Worm (Caenorhabditis elegans) whole organism, young adult: ENCODE data around the gene F10C2.7.
A peak's percentile ranks its signal among the peaks of the same experiment; 100 is the strongest.

ENCODE experiments used
- C17E4.6 ChIP-seq: fragments of 200-800 bp; sonication (Bioruptor generic); IDR thresholded peaks from 2 replicates; pipeline ENCODE4 v1.3.6; 2022; ENCODE audit warnings: missing genetic modification reagents, missing genetic modification characterization, missing compliant biosample characterization
- D2030.7 ChIP-seq: fragments of 200-800 bp; sonication (Bioruptor generic); IDR thresholded peaks from 2 replicates; pipeline ENCODE4 v1.3.6; 2022; ENCODE audit warnings: missing genetic modification reagents, missing genetic modification characterization, missing compliant biosample characterization
- F22D6.2 ChIP-seq: sonication (generic microtip); optimal IDR thresholded peaks from 2 replicates; lab custom pipeline; 2016; ENCODE audit warnings: mild to moderate bottlenecking, missing genetic modification characterization, missing compliant biosample characterization
- F23B12.7 ChIP-seq: sonication (generic microtip); optimal IDR thresholded peaks from 2 replicates; lab custom pipeline; 2017; ENCODE audit warnings: missing genetic modification characterization, mild to moderate bottlenecking, missing compliant biosample characterization, antibody characterized with exemption, moderate library complexity; ENCODE audit not compliant: insufficient read depth
- F39B2.1 ChIP-seq: fragments of 200-800 bp; sonication (Bioruptor generic); IDR thresholded peaks from 2 replicates; pipeline ENCODE4 v1.3.6; 2022; ENCODE audit warnings: missing genetic modification reagents, missing genetic modification characterization, missing compliant biosample characterization
- F52B5.7 ChIP-seq: sonication (generic microtip); optimal IDR thresholded peaks from 2 replicates; lab custom pipeline; 2016; ENCODE audit warnings: mild to moderate bottlenecking, missing genetic modification characterization, missing compliant biosample characterization
- K11D2.4 ChIP-seq: fragments of 200-800 bp; sonication (Bioruptor generic); IDR thresholded peaks from 2 replicates; pipeline ENCODE4 v1.3.6; 2022; ENCODE audit warnings: missing genetic modification reagents, missing genetic modification characterization, missing compliant biosample characterization
- T26A5.8 ChIP-seq: sonication (generic microtip); optimal IDR thresholded peaks from 2 replicates; lab custom pipeline; 2016; ENCODE audit warnings: missing genetic modification characterization, missing compliant biosample characterization
- Y53F4B.3 ChIP-seq: fragments of 200-800 bp; sonication (Bioruptor generic); IDR thresholded peaks from 2 replicates; pipeline ENCODE4 v1.3.6; 2022; ENCODE audit warnings: missing genetic modification reagents, missing genetic modification characterization, missing compliant biosample characterization
- Y56A3A.18 ChIP-seq: fragments of 200-800 bp; sonication (Bioruptor generic); IDR thresholded peaks from 2 replicates; pipeline ENCODE4 v1.3.6; 2022; ENCODE audit warnings: missing genetic modification reagents, missing genetic modification characterization, missing compliant biosample characterization
- Y79H2A.3 ChIP-seq: fragments of 200-800 bp; sonication (Bioruptor generic); conservative IDR thresholded peaks from 2 replicates; pipeline ENCODE4 v1.3.6; 2022; ENCODE audit warnings: missing genetic modification reagents, missing genetic modification characterization, missing compliant biosample characterization
- akir-1 ChIP-seq: fragments of 200-800 bp; sonication (Bioruptor generic); optimal IDR thresholded peaks from 2 replicates; lab custom pipeline; 2018; ENCODE audit warnings: mild to moderate bottlenecking, missing genetic modification characterization, moderate library complexity, missing compliant biosample characterization
- ama-1 ChIP-seq, 3 experiments: fragments of 150-350 bp in 1 of 3; sonication (generic microtip) in 2 of 3; optimal IDR thresholded peaks; 2 replicates each; lab custom pipeline; 2014 to 2018; ENCODE audit warnings: missing biosample characterization in 2 of 3, missing genetic modification characterization in 2 of 3, missing genetic modification reagents in 2 of 3
- aptf-2 ChIP-seq: fragments of 200-800 bp; sonication (Bioruptor generic); conservative IDR thresholded peaks from 2 replicates; pipeline ENCODE4 v1.3.6; 2022; ENCODE audit warnings: missing genetic modification reagents, missing genetic modification characterization, missing compliant biosample characterization
- aptf-3 ChIP-seq: fragments of 200-800 bp; sonication (Bioruptor generic); IDR thresholded peaks from 2 replicates; pipeline ENCODE4 v1.3.6; 2022; ENCODE audit warnings: missing genetic modification characterization, missing compliant biosample characterization
- athp-1 ChIP-seq: sonication (generic microtip); optimal IDR thresholded peaks from 2 replicates; lab custom pipeline; 2017; ENCODE audit warnings: mild to moderate bottlenecking, missing genetic modification characterization, missing compliant biosample characterization
- attf-3 ChIP-seq: fragments of 200-800 bp; sonication (Bioruptor generic); conservative IDR thresholded peaks from 2 replicates; pipeline ENCODE4 v1.3.6; 2022; ENCODE audit warnings: missing genetic modification reagents, missing genetic modification characterization, missing compliant biosample characterization
- attf-5 ChIP-seq: fragments of 200-800 bp; sonication (Bioruptor generic); optimal IDR thresholded peaks from 2 replicates; lab custom pipeline; 2018; ENCODE audit warnings: mild to moderate bottlenecking, missing genetic modification characterization, missing compliant biosample characterization
- bed-1 ChIP-seq: fragments of 200-800 bp; sonication (Bioruptor generic); IDR thresholded peaks from 2 replicates; pipeline ENCODE4 v1.3.6; 2022; ENCODE audit warnings: missing genetic modification reagents, missing genetic modification characterization, missing compliant biosample characterization
- bed-2 ChIP-seq: fragments of 200-800 bp; sonication (Bioruptor generic); IDR thresholded peaks from 2 replicates; pipeline ENCODE4 v1.3.6; 2022; ENCODE audit warnings: missing genetic modification reagents, missing genetic modification characterization, missing compliant biosample characterization
- ceh-40 ChIP-seq: fragments of 200-800 bp; sonication (Bioruptor generic); IDR thresholded peaks from 2 replicates; pipeline ENCODE4 v1.3.6; 2022; ENCODE audit warnings: missing genetic modification characterization, missing compliant biosample characterization
- ceh-58 ChIP-seq: fragments of 200-800 bp; sonication (Bioruptor generic); IDR thresholded peaks from 2 replicates; pipeline ENCODE4 v1.3.6; 2022; ENCODE audit warnings: missing genetic modification characterization, missing compliant biosample characterization
- egl-44 ChIP-seq: fragments of 200-800 bp; sonication (Bioruptor generic); IDR thresholded peaks from 2 replicates; pipeline ENCODE4 v1.3.6; 2022; ENCODE audit warnings: missing genetic modification reagents, missing genetic modification characterization, missing compliant biosample characterization
- ekl-4 ChIP-seq: fragments of 200-800 bp; sonication (Bioruptor generic); IDR thresholded peaks from 2 replicates; pipeline ENCODE4 v1.3.6; 2022; ENCODE audit warnings: missing genetic modification reagents, missing genetic modification characterization, missing compliant biosample characterization
- hmg-1.2 ChIP-seq: fragments of 200-800 bp; sonication (Bioruptor generic); IDR thresholded peaks from 2 replicates; pipeline ENCODE4 v1.3.6; 2022; ENCODE audit warnings: missing genetic modification reagents, missing genetic modification characterization, missing compliant biosample characterization
- hrde-1 ChIP-seq: sonication (generic microtip); optimal IDR thresholded peaks from 2 replicates; lab custom pipeline; 2016; ENCODE audit warnings: missing genetic modification characterization, mild to moderate bottlenecking, missing compliant biosample characterization, moderate library complexity, missing genotype, missing genetic modification reagents, borderline replicate concordance
- hsf-1 ChIP-seq: fragments of 200-800 bp; sonication (Bioruptor generic); IDR thresholded peaks from 2 replicates; pipeline ENCODE4 v1.3.6; 2022; ENCODE audit warnings: missing genetic modification reagents, missing genetic modification characterization, missing compliant biosample characterization
- let-526 ChIP-seq: fragments of 200-800 bp; sonication (Bioruptor generic); IDR thresholded peaks from 2 replicates; pipeline ENCODE4 v1.3.6; 2022; ENCODE audit warnings: missing genetic modification reagents, missing genetic modification characterization, missing compliant biosample characterization
- let-607 ChIP-seq, 2 experiments: fragments of 200-800 bp in 1 of 2; sonication (Bioruptor generic) in 1 of 2; sonication (generic microtip) in 1 of 2; optimal IDR thresholded peaks; 2 replicates each; lab custom pipeline; 2016 to 2018; ENCODE audit warnings: mild to moderate bottlenecking in 2 of 2, missing compliant biosample characterization in 2 of 2, missing genetic modification characterization in 2 of 2, moderate library complexity in 2 of 2, missing genotype in 1 of 2
- lsl-1 ChIP-seq: fragments of 200-800 bp; sonication (Bioruptor generic); optimal IDR thresholded peaks from 2 replicates; lab custom pipeline; 2018; ENCODE audit warnings: mild to moderate bottlenecking, missing genetic modification characterization, moderate library complexity, missing compliant biosample characterization
- madf-6 ChIP-seq: fragments of 200-800 bp; sonication (Bioruptor generic); IDR thresholded peaks from 2 replicates; pipeline ENCODE4 v1.3.6; 2022; ENCODE audit warnings: missing genetic modification reagents, missing genetic modification characterization, missing compliant biosample characterization
- madf-8 ChIP-seq: fragments of 200-800 bp; sonication (Bioruptor generic); conservative IDR thresholded peaks from 2 replicates; pipeline ENCODE4 v1.3.6; 2022; ENCODE audit warnings: missing genetic modification reagents, missing genetic modification characterization, missing compliant biosample characterization
- mcd-1 ChIP-seq: fragments of 200-800 bp; sonication (Bioruptor generic); IDR thresholded peaks from 2 replicates; pipeline ENCODE4 v1.3.6; 2022; ENCODE audit warnings: missing genetic modification reagents, missing genetic modification characterization, missing compliant biosample characterization
- nhr-179 ChIP-seq: sonication (generic microtip); optimal IDR thresholded peaks from 2 replicates; lab custom pipeline; 2016; ENCODE audit warnings: mild to moderate bottlenecking, missing genetic modification characterization, missing compliant biosample characterization
- nhr-90 ChIP-seq: sonication (generic microtip); optimal IDR thresholded peaks from 2 replicates; lab custom pipeline; 2016; ENCODE audit warnings: missing genotype, mild to moderate bottlenecking, missing genetic modification characterization, missing compliant biosample characterization
- pbrm-1 ChIP-seq: fragments of 200-800 bp; sonication (Bioruptor generic); IDR thresholded peaks from 2 replicates; pipeline ENCODE4 v1.3.6; 2022; ENCODE audit warnings: missing genetic modification reagents, missing genetic modification characterization, missing compliant biosample characterization
- pha-4 ChIP-seq: fragments of 150-350 bp; sonication (generic microtip); optimal IDR thresholded peaks from 2 replicates; lab custom pipeline; 2014; ENCODE audit warnings: missing biosample characterization, missing genetic modification reagents, missing genetic modification characterization
- rcor-1 ChIP-seq: fragments of 200-800 bp; sonication (Bioruptor generic); IDR thresholded peaks from 2 replicates; pipeline ENCODE4 v1.3.6; 2022; ENCODE audit warnings: missing genetic modification reagents, missing genetic modification characterization, missing compliant biosample characterization
- rec-8 ChIP-seq, 2 experiments: sonication (generic microtip); optimal IDR thresholded peaks; 2 replicates each; lab custom pipeline; 2016; ENCODE audit warnings: mild to moderate bottlenecking in 2 of 2, missing genetic modification characterization in 2 of 2, missing genetic modification reagents in 2 of 2, missing genotype in 2 of 2, missing biosample characterization in 1 of 2, missing compliant biosample characterization in 1 of 2, moderate library complexity in 1 of 2
- rpc-1 ChIP-seq, 2 experiments: fragments of 150-350 bp in 1 of 2; sonication (generic microtip) in 1 of 2; optimal IDR thresholded peaks; 2 replicates each; lab custom pipeline; 2014 to 2018; ENCODE audit warnings: missing biosample characterization in 1 of 2, missing genetic modification characterization in 1 of 2, missing genetic modification reagents in 1 of 2, missing genotype in 1 of 2
- snpc-1.3 ChIP-seq: sonication (generic microtip); optimal IDR thresholded peaks from 2 replicates; lab custom pipeline; 2017; ENCODE audit warnings: missing genetic modification characterization, mild to moderate bottlenecking, missing compliant biosample characterization, antibody characterized with exemption, moderate library complexity, missing genotype, missing genetic modification reagents; ENCODE audit not compliant: insufficient read depth
- tbp1 ChIP-seq: fragments of 200-800 bp; sonication (Bioruptor generic); optimal IDR thresholded peaks from 2 replicates; lab custom pipeline; 2018; ENCODE audit warnings: mild to moderate bottlenecking, missing genetic modification characterization, missing compliant biosample characterization
- tlf-1 ChIP-seq: fragments of 200-800 bp; sonication (Bioruptor generic); optimal IDR thresholded peaks from 2 replicates; lab custom pipeline; 2018; ENCODE audit warnings: mild to moderate bottlenecking, missing genetic modification characterization, missing compliant biosample characterization
- unc-62 ChIP-seq: fragments of 150-350 bp; optimal IDR thresholded peaks from 2 replicates; lab custom pipeline; 2014; ENCODE audit warnings: missing biosample characterization, missing genetic modification reagents, missing genetic modification characterization
- ztf-26 ChIP-seq: sonication (generic microtip); optimal IDR thresholded peaks from 2 replicates; lab custom pipeline; 2017; ENCODE audit warnings: missing genetic modification characterization, missing compliant biosample characterization
- ztf-28 ChIP-seq: fragments of 200-800 bp; sonication (Bioruptor generic); IDR thresholded peaks from 2 replicates; pipeline ENCODE4 v1.3.6; 2022; ENCODE audit warnings: missing genetic modification reagents, missing genetic modification characterization, missing compliant biosample characterization

F10C2.7 gene

ce11 chrV:12053598-12053997, at the start of gene F10C2.7:
Gene F10C2.7 (plus strand): TSS chrV:12053898.
- no peak for TF ChIP-seq C17E4.6 (GFP tag; lab: Robert Waterston, UW)
- no peak for TF ChIP-seq hrde-1 (tag; lab: Kevin White, UChicago)
- TF ChIP-seq let-526, result no peak
- no peak for TF ChIP-seq pha-4 (tag; lab: Kevin White, UChicago)
- TF ChIP-seq rec-8 (tag; optimal IDR thresholded peaks at IDR 0.05; lab: Kevin White, UChicago), result no peak
- TF ChIP-seq T26A5.8 (tag; lab: Kevin White, UChicago), result no peak
- TF ChIP-seq akir-1, result no peak
- no peak for TF ChIP-seq ceh-58
- TF ChIP-seq ztf-28 (GFP tag; lab: Robert Waterston, UW), result no peak
- TF ChIP-seq madf-6 (GFP tag; lab: Robert Waterston, UW), result no peak
- no peak for TF ChIP-seq ekl-4 (GFP tag; lab: Robert Waterston, UW)
- TF ChIP-seq Y53F4B.3 (GFP tag; lab: Robert Waterston, UW), result no peak
- no peak for TF ChIP-seq unc-62 (GFP tag; lab: Kevin White, UChicago)
- no peak for TF ChIP-seq F22D6.2 (tag; lab: Kevin White, UChicago)
- no peak for TF ChIP-seq rcor-1 (GFP tag; lab: Robert Waterston, UW)
- no peak for TF ChIP-seq bed-2 (GFP tag; lab: Robert Waterston, UW)
- TF ChIP-seq snpc-1.3 (tag; lab: Kevin White, UChicago), result no peak
- no peak for TF ChIP-seq egl-44 (GFP tag; lab: Robert Waterston, UW)
- no peak for TF ChIP-seq Y56A3A.18 (GFP tag; lab: Robert Waterston, UW)
- no peak for TF ChIP-seq rpc-1 (optimal IDR thresholded peaks at IDR 0.05; lab: Kevin White, UChicago)
- no peak for TF ChIP-seq rpc-1 (tag; optimal IDR thresholded peaks at IDR 0.05; lab: Kevin White, UChicago)

DNA sequence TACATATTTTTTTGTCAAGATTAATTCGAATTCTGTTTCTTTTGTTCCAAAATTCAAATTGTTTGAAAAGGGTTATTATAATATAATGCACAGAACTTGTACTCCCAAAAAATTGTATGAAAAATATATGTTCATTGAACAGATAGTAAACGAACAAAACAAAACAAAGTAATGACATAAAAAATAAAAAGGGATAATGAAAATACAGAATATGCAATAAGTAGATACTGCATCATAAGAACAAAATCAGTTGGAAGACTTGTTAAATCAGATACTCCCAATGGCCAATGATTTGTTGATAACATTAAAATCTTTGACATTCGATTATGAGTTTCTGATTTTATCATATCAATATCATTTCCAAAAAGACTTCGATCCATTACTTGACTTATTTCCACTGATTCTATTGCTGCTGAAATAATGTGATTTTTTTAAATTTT, 49.2 kb upstream of the F10C2.7 start:
- TF ChIP-seq nhr-90 (tag; lab: Kevin White, UChicago), result no peak
- no peak for TF ChIP-seq F52B5.7
- TF ChIP-seq ztf-26 (tag; lab: Kevin White, UChicago), result peak; percentile 3
- TF ChIP-seq tbp1 (GFP tag; lab: Kevin White, UChicago), result peak; percentile 35
- no peak for TF ChIP-seq lsl-1
- no peak for TF ChIP-seq D2030.7 (GFP tag; lab: Robert Waterston, UW)
- TF ChIP-seq bed-1 (GFP tag; lab: Robert Waterston, UW), result no peak
- TF ChIP-seq let-607 (tag; optimal IDR thresholded peaks at IDR 0.05; lab: Kevin White, UChicago), result peak in 1 of 2 experiments; percentile 72
- TF ChIP-seq attf-5 (GFP tag; lab: Kevin White, UChicago), result no peak
- TF ChIP-seq F39B2.1 (GFP tag; lab: Robert Waterston, UW), result no peak
- no peak for TF ChIP-seq mcd-1 (GFP tag; lab: Robert Waterston, UW)
- no peak for TF ChIP-seq K11D2.4 (GFP tag; lab: Robert Waterston, UW)
- TF ChIP-seq C17E4.6 (GFP tag; lab: Robert Waterston, UW), result no peak
- peak; percentile 26; the same call in 1 of the 2 replicates for TF ChIP-seq hmg-1.2
- no peak for TF ChIP-seq ama-1 (optimal IDR thresholded peaks at IDR 0.05; lab: Kevin White, UChicago)
- no peak for TF ChIP-seq ama-1 (GFP tag; optimal IDR thresholded peaks at IDR 0.05; lab: Kevin White, UChicago)
- TF ChIP-seq aptf-3, result no peak
- no peak for TF ChIP-seq madf-8 (GFP tag; lab: Robert Waterston, UW)
- TF ChIP-seq rec-8 (tag; optimal IDR thresholded peaks at IDR 0.05; lab: Kevin White, UChicago), result no peak
- TF ChIP-seq T26A5.8 (tag; lab: Kevin White, UChicago), result no peak
- 0 out of 2 replicates have a peak, but pooled peaks have one; percentile 8 for TF ChIP-seq Y79H2A.3 (GFP tag; lab: Robert Waterston, UW)
- no peak for TF ChIP-seq aptf-2 (GFP tag; lab: Robert Waterston, UW)
- TF ChIP-seq hsf-1 (GFP tag; lab: Robert Waterston, UW), result 0 out of 2 replicates have a peak, but pooled peaks have one; percentile 41
- TF ChIP-seq F23B12.7 (tag; lab: Kevin White, UChicago), result no peak
- no peak for TF ChIP-seq attf-3 (GFP tag; lab: Robert Waterston, UW)
- no peak for TF ChIP-seq nhr-179
- peak; percentile 74; the same call in 1 of the 2 replicates for TF ChIP-seq pbrm-1 (GFP tag; lab: Robert Waterston, UW)
- TF ChIP-seq tlf-1 (GFP tag; lab: Kevin White, UChicago), result peak; percentile 73
- no peak for TF ChIP-seq ceh-40 (GFP tag; lab: Robert Waterston, UW)
- no peak for TF ChIP-seq athp-1
- no peak for TF ChIP-seq unc-62 (GFP tag; lab: Kevin White, UChicago)
